Worm (Caenorhabditis elegans) whole organism, L2 larva: ENCODE measurements around the gene nspb-11.

Experiments used
- C34F6.9 ChIP-seq: fragments of 150-350 bp; optimal IDR thresholded peaks from 2 replicates; lab custom pipeline; 2014; ENCODE audit warnings: missing biosample characterization, missing genetic modification characterization
- R02D3.7 ChIP-seq: fragments of 150-350 bp; optimal IDR thresholded peaks from 2 replicates; lab custom pipeline; 2014; ENCODE audit warnings: missing biosample characterization, missing genetic modification characterization
- ZK546.5 ChIP-seq: sonication (generic microtip); optimal IDR thresholded peaks from 2 replicates; lab custom pipeline; 2017; ENCODE audit warnings: missing biosample characterization, missing genetic modification characterization
- aly-2 ChIP-seq: fragments of 150-350 bp; optimal IDR thresholded peaks from 2 replicates; lab custom pipeline; 2014; ENCODE audit warnings: missing biosample characterization, missing genetic modification characterization
- blmp-1 ChIP-seq: sonication (generic microtip); optimal IDR thresholded peaks from 2 replicates; lab custom pipeline; 2017; ENCODE audit warnings: missing genetic modification characterization, mild to moderate bottlenecking, missing compliant biosample characterization, antibody characterized with exemption, moderate library complexity; ENCODE audit not compliant: insufficient read depth
- ceh-16 ChIP-seq: fragments of 150-350 bp; optimal IDR thresholded peaks from 2 replicates; lab custom pipeline; 2014; ENCODE audit warnings: missing biosample characterization, missing genetic modification characterization
- crh-2 ChIP-seq: sonication (generic microtip); optimal IDR thresholded peaks from 2 replicates; lab custom pipeline; 2017; ENCODE audit warnings: missing biosample characterization, missing genetic modification characterization
- dmd-4 ChIP-seq: sonication (generic microtip); optimal IDR thresholded peaks from 2 replicates; lab custom pipeline; 2017; ENCODE audit warnings: missing biosample characterization, missing genetic modification characterization
- elt-1 ChIP-seq: fragments of 150-350 bp; optimal IDR thresholded peaks from 2 replicates; lab custom pipeline; 2014; ENCODE audit warnings: missing biosample characterization, missing genetic modification characterization
- fos-1 ChIP-seq: fragments of 150-350 bp; optimal IDR thresholded peaks from 2 replicates; lab custom pipeline; 2014; ENCODE audit warnings: missing biosample characterization, missing genetic modification characterization
- lin-11 ChIP-seq: fragments of 150-350 bp; sonication (generic microtip); optimal IDR thresholded peaks from 2 replicates; lab custom pipeline; 2014; ENCODE audit warnings: missing biosample characterization, missing genetic modification characterization, inconsistent platforms, mixed read lengths
- lin-39 ChIP-seq: fragments of 150-350 bp; optimal IDR thresholded peaks from 2 replicates; lab custom pipeline; 2014; ENCODE audit warnings: missing biosample characterization, missing genetic modification reagents, missing genetic modification characterization
- lsy-2 ChIP-seq, 2 experiments: fragments of 150-350 bp in 1 of 2; sonication (generic microtip) in 1 of 2; optimal IDR thresholded peaks; 2 replicates each; lab custom pipeline; 2014 to 2017; ENCODE audit warnings: missing biosample characterization in 2 of 2, missing genetic modification characterization in 2 of 2
- nhr-10 ChIP-seq: sonication (generic microtip); optimal IDR thresholded peaks from 2 replicates; lab custom pipeline; 2017; ENCODE audit warnings: missing biosample characterization, missing genetic modification characterization
- nhr-11 ChIP-seq: fragments of 150-350 bp; optimal IDR thresholded peaks from 2 replicates; lab custom pipeline; 2014; ENCODE audit warnings: missing biosample characterization, missing genetic modification characterization
- nhr-21 ChIP-seq: fragments of 150-350 bp; optimal IDR thresholded peaks from 2 replicates; lab custom pipeline; 2014; ENCODE audit warnings: missing biosample characterization, missing genetic modification characterization
- nhr-237 ChIP-seq: fragments of 150-350 bp; optimal IDR thresholded peaks from 2 replicates; lab custom pipeline; 2014; ENCODE audit warnings: missing biosample characterization, missing genetic modification characterization
- nhr-25 ChIP-seq: fragments of 150-350 bp; sonication (generic microtip); optimal IDR thresholded peaks from 3 replicates; lab custom pipeline; 2014; ENCODE audit warnings: missing biosample characterization, missing genetic modification characterization
- nhr-6 ChIP-seq: fragments of 150-350 bp; optimal IDR thresholded peaks from 2 replicates; lab custom pipeline; 2014; ENCODE audit warnings: missing biosample characterization, missing genetic modification characterization
- nhr-77 ChIP-seq: fragments of 150-350 bp; optimal IDR thresholded peaks from 2 replicates; lab custom pipeline; 2014; ENCODE audit warnings: missing biosample characterization, missing genetic modification characterization
- sem-4 ChIP-seq: fragments of 150-350 bp; optimal IDR thresholded peaks from 2 replicates; lab custom pipeline; 2014; ENCODE audit warnings: missing biosample characterization, missing genetic modification reagents, missing genetic modification characterization
- skn-1 ChIP-seq: sonication (generic microtip); optimal IDR thresholded peaks from 2 replicates; lab custom pipeline; 2017; ENCODE audit warnings: missing biosample characterization, missing genetic modification characterization
- sma-3 ChIP-seq: sonication (generic microtip); optimal IDR thresholded peaks from 2 replicates; lab custom pipeline; 2016; ENCODE audit warnings: missing genetic modification reagents, missing genetic modification characterization, missing compliant biosample characterization
- sma-9 ChIP-seq, 2 experiments: fragments of 150-350 bp in 1 of 2; sonication (generic microtip) in 1 of 2; optimal IDR thresholded peaks; 2 replicates each; lab custom pipeline; 2014 to 2016; ENCODE audit warnings: missing genetic modification characterization in 2 of 2, mild to moderate bottlenecking in 1 of 2, missing biosample characterization in 1 of 2, missing compliant biosample characterization in 1 of 2, missing genetic modification reagents in 1 of 2, moderate library complexity in 1 of 2
- snpc-4 ChIP-seq: fragments of 150-350 bp; optimal IDR thresholded peaks from 2 replicates; lab custom pipeline; 2014; ENCODE audit warnings: missing biosample characterization, missing genetic modification characterization
- unc-39 ChIP-seq: fragments of 150-350 bp; optimal IDR thresholded peaks from 2 replicates; lab custom pipeline; 2014; ENCODE audit warnings: missing biosample characterization, missing genetic modification characterization
- unc-55 ChIP-seq: fragments of 150-350 bp; sonication (generic microtip); optimal IDR thresholded peaks from 3 replicates; lab custom pipeline; 2014; ENCODE audit warnings: missing biosample characterization, missing genetic modification reagents, missing genetic modification characterization
- ztf-11 ChIP-seq: sonication (generic microtip); optimal IDR thresholded peaks from 2 replicates; lab custom pipeline; 2017; ENCODE audit warnings: missing biosample characterization, missing genetic modification characterization

Gene nspb-11

DNA sequence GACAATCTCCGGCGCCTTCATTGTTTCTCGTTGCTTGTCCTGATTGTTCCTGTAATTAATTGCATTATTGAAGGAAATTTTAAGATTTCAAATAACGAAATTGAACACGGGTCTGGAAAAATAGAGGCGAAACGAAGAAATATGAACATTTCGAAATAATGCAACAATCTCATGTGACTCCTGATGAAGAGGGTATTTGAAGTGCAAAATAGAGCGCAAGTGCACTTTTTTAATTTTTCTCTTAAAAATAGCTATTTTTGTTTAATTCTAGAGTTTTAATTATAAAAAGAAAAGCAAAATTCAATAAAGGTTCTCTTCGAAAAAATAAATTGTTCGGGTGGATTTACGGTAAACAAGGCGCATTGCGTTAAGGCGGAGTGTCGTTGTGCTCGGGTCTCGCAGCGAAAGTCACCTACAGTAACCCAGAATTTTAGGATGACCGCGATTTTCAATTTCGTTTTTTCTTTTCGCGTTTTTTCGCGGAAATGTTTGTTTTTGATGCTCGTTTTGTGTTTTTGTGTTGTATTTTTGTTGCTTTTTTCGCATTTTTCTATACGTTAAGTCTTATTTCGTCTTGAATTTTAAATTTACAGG, 11.9 kb downstream of the nspb-11 start, which contains the start of the genes F58G1.2 and wago-4:
TSS of gene F58G1.2 (minus strand) at position 51 of the 594 bp plus-strand sequence.
TSS of gene wago-4 (plus strand) at position 592 of the 594 bp plus-strand sequence.
- TF ChIP-seq C34F6.9 (tag; lab: Kevin White, UChicago): no peak
- peak; percentile 34 to 88 for TF ChIP-seq lsy-2 (tag; optimal IDR thresholded peaks at IDR 0.05; lab: Kevin White, UChicago)
- TF ChIP-seq ztf-11: no peak
- TF ChIP-seq nhr-6 (tag; lab: Kevin White, UChicago): no peak
- TF ChIP-seq aly-2: no peak
- no peak for TF ChIP-seq blmp-1
- peak; percentile 56 for TF ChIP-seq unc-55 (GFP tag; lab: Kevin White, UChicago)
- TF ChIP-seq nhr-21 (tag; lab: Kevin White, UChicago): no peak
- no peak for TF ChIP-seq nhr-25 (tag; lab: Kevin White, UChicago)
- peak; percentile 71 for TF ChIP-seq R02D3.7 (tag; lab: Kevin White, UChicago)
- no peak for TF ChIP-seq elt-1
- no peak for TF ChIP-seq ceh-16 (tag; lab: Kevin White, UChicago)
- TF ChIP-seq lin-39 (tag; lab: Kevin White, UChicago): no peak

DNA sequence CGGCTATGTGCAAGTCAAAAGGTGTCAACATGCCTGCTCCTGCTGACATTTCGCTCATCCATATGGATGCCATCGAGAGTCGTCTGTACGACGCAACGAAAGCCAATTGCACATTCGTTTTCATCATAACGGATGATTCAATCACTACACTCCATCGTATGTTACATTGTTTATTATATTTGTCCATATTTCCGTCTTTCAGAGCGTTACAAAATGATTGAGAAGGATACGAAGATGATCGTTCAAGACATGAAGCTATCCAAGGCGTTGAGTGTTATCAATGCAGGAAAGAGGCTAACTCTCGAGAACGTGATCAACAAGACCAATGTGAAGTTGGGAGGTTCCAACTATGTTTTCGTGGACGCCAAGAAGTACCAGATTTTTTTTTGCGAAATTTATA, 14.3 kb downstream of the nspb-11 start:
- no peak for TF ChIP-seq R02D3.7 (tag; lab: Kevin White, UChicago)
- no peak for TF ChIP-seq skn-1 (tag; lab: Kevin White, UChicago)

DNA sequence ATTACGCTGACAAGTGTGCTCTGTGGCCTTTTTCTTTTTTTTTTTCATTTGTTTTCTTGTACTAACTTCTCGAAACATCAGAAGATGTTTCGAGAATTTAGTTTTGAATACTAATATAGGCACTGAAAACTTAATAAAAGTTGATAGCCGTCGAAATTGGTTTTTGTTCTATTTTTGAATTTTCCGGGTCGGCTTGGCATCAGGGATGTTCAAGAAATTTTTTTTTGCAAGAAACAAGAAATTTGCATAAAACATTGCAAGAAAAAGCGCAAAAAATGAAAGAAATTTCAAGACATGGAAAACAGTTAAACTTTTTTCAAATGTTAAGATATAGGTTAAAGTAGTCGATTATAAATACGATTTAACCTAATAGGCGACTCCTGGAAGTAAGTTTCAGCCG, 16.1 kb downstream of the nspb-11 start:
- TF ChIP-seq nhr-10 (no peak), nhr-11 (no peak), unc-39 (tag; lab: Kevin White, UChicago) (no peak), ZK546.5 (tag; lab: Kevin White, UChicago) (no peak), nhr-77 (tag; lab: Kevin White, UChicago) (no peak)

DNA sequence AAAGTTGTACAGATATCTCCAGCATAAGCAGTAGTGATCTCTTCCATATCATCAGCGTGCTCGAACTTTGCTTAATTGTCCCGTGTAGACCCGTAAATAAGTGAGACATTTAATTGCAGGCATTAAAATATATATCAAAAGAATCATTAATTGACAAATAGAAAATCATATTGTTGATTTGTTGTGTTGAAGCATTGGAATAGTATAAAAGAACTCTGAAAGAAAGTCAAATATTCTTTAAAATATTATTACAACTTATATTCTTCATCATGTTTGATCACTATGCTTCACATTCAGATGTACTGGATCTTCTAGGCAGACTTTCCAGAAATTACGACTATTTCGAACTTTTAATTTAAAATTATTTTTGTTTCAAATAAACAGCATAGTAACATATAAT, 18.4 kb downstream of the nspb-11 start, which contains the start of gene F58G1.8:
TSS of gene F58G1.8 (minus strand) at position 101 of the 400 bp plus-strand sequence.
- TF ChIP-seq nhr-237 (tag; lab: Kevin White, UChicago): no peak
- TF ChIP-seq, all 48 proteins: peak for 0

DNA sequence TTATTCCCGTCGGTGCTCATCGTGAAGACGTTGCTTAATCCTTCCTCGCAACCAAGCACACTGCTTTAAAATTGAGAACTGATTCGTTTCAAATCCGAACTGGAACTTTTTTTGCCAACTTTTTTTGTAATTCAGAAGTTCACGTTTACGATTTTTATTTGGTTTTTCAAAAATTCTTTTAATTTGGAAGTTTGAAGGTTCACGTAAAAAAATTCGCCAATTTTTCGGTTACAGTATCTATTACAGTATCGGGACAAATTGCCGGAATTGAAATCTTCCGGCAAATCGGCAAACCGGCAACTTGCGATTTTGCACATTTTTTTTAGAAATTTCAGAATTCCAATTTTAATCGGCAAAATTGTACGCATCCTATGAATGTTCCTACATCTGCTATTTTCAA, 21.1 kb downstream of the nspb-11 start, which contains the start of gene F58G1.3:
TSS of gene F58G1.3 (minus strand) at position 101 of the 400 bp plus-strand sequence.
- no peak for TF ChIP-seq lsy-2 (tag; optimal IDR thresholded peaks at IDR 0.05; lab: Kevin White, UChicago)
- TF ChIP-seq lin-11 (tag; lab: Kevin White, UChicago): no peak
- TF ChIP-seq nhr-77 (tag; lab: Kevin White, UChicago): no peak
- TF ChIP-seq sem-4: no peak
- TF ChIP-seq sma-3 (GFP tag; lab: Kevin White, UChicago): no peak
- no peak for TF ChIP-seq unc-55 (GFP tag; lab: Kevin White, UChicago)
- no peak for TF ChIP-seq dmd-4 (tag; lab: Kevin White, UChicago)
- TF ChIP-seq ZK546.5 (tag; lab: Kevin White, UChicago): no peak

DNA sequence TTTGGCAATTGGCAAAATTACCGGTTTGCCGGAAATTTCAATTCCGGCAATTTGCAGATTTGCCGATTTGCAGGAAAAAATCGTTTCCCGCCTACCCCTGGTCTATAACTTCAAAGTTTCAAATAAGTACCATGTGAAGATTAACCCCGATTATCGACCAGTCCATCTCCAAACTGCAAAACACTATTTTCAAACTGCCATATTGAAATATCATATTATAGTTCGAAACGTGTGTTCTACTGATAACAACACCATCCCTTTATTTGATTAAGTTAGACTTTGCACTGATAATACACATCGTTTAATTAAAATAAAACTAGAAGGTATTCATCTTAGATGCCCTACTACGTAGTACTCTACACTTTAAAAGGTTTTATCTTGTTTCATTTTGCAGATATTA, 23.0 kb downstream of the nspb-11 start:
- TF ChIP-seq nhr-25 (tag; lab: Kevin White, UChicago) (no peak), snpc-4 (tag; lab: Kevin White, UChicago) (no peak), nhr-10 (no peak), fos-1 (tag; lab: Kevin White, UChicago) (peak; percentile 13), nhr-77 (tag; lab: Kevin White, UChicago) (no peak), unc-39 (tag; lab: Kevin White, UChicago) (no peak), C34F6.9 (tag; lab: Kevin White, UChicago) (no peak)

DNA sequence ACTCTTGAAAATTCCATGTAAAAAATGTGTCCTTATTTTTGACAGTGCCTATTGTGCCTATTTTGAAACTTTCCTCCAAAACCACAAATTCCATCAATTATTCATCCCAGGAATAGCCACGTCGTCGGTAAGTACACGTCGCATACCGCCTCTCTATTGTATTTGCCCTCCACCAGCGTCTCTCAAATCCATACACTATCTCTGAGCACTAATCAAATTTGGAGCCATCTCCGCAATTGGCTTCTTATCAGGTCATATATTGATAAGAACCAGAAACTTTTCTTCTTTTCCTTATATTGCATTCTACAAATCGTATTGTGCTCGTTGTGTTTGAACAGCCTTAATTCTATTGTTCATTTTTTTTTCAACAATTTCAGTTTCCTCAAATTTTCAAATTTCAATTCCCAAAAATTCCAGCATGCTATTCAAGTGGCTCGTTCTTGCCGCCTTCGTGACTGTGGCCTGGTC, 24.3 kb downstream of the nspb-11 start, which contains the start of gene dct-18:
TSS of gene dct-18 (plus strand) at position 418 of the 468 bp plus-strand sequence.
- TF ChIP-seq crh-2 (tag; lab: Kevin White, UChicago) (peak; percentile 85), elt-1 (no peak), fos-1 (tag; lab: Kevin White, UChicago) (peak; percentile 81), sma-9 (GFP tag; optimal IDR thresholded peaks at IDR 0.05; lab: Kevin White, UChicago) (peak; percentile 18), sma-9 (tag; optimal IDR thresholded peaks at IDR 0.05; lab: Kevin White, UChicago) (no peak)
- TF ChIP-seq, all 48 proteins: peak for 3
